Fruit fly (Drosophila melanogaster) whole organism, embryonic: ENCODE measurements around the gene ppk26.

Experiments used
- CG14860 ChIP-seq: fragments of 200-800 bp; sonication (Bioruptor generic); IDR thresholded peaks from 3 replicates; pipeline ENCODE4 v1.3.6; 2022; ENCODE audit warnings: missing biosample characterization, missing genetic modification characterization; ENCODE audit not compliant: partially characterized antibody
- CG3163 ChIP-seq: fragments of 200-800 bp; sonication (Bioruptor generic); optimal IDR thresholded peaks from 3 replicates; lab custom pipeline; 2016; ENCODE audit warnings: missing biosample characterization, missing genetic modification characterization
- CG6272 ChIP-seq: fragments of 200-800 bp; sonication (Bioruptor generic); IDR thresholded peaks from 2 replicates; pipeline ENCODE4 v1.3.6; 2022; ENCODE audit warnings: missing biosample characterization, missing genetic modification characterization
- Hr39 ChIP-seq: fragments of >200 bp; optimal IDR thresholded peaks from 2 replicates; lab custom pipeline; 2017
- Hsf ChIP-seq: fragments of 200-800 bp; sonication (Bioruptor generic); optimal IDR thresholded peaks from 3 replicates; lab custom pipeline; 2016; ENCODE audit warnings: missing biosample characterization, missing genetic modification characterization
- Ptx1 ChIP-seq: fragments of 200-800 bp; sonication (Bioruptor generic); IDR thresholded peaks from 2 replicates; pipeline ENCODE4 v1.3.6; 2022; ENCODE audit warnings: missing biosample characterization, missing genetic modification characterization
- chinmo ChIP-seq: fragments of 200-800 bp; sonication (Bioruptor generic); IDR thresholded peaks from 4 replicates; pipeline ENCODE4 v1.3.6; 2022; ENCODE audit warnings: missing biosample characterization, missing genetic modification characterization; ENCODE audit not compliant: partially characterized antibody
- hkb ChIP-seq, 2 experiments: fragments of 200-800 bp in 1 of 2; fragments of >200 bp in 1 of 2; sonication (Bioruptor generic) in 1 of 2; IDR thresholded peaks in 1 of 2; optimal IDR thresholded peaks in 1 of 2; 2 replicates each; pipeline versions ENCODE4 v1.3.6 to Lab custom; 2017 to 2022; ENCODE audit warnings: missing biosample characterization in 1 of 2, missing genetic modification characterization in 1 of 2
- psq ChIP-seq: fragments of 200-800 bp; sonication (Bioruptor generic); optimal IDR thresholded peaks from 2 replicates; lab custom pipeline; 2017; ENCODE audit warnings: missing biosample characterization, missing genetic modification characterization
- ro ChIP-seq: fragments of 200-800 bp; sonication (Bioruptor generic); IDR thresholded peaks from 2 replicates; pipeline ENCODE4 v1.3.6; 2022; ENCODE audit warnings: missing biosample characterization, missing genetic modification characterization
- so ChIP-seq: fragments of 200-800 bp; sonication (Bioruptor generic); IDR thresholded peaks from 3 replicates; pipeline ENCODE4 v1.3.6; 2022; ENCODE audit warnings: missing biosample characterization, missing genetic modification characterization
- zen2 ChIP-seq: fragments of 200-800 bp; sonication (Bioruptor generic); IDR thresholded peaks from 3 replicates; pipeline ENCODE4 v1.3.6; 2022; ENCODE audit warnings: missing biosample characterization, missing genetic modification characterization; ENCODE audit not compliant: partially characterized antibody

DNA sequence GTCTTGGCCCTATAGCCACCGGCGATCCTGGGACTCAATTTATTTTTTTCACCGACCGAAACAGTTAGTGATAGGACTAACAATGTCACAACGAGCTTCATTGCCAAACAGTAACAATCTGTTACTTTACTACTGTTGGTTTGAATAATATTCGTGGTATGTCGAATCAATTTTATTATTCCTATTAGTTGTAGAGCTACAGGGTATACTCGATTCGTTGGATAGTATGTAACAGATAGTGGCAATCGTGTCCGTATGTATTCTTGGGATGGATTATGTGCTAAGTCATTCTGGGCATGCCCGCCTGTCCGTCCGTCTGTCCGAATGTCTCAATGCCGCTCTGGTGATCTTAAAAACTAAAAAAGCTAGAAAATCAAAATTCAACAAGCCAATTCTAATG lies 16.6 kb upstream of the ppk26 start, which contains the start of gene sphinx1:
- no peak for TF ChIP-seq CG6272
- no peak for TF ChIP-seq so (GFP tag; lab: Robert Waterston, UW)
- TF ChIP-seq zen2 (GFP tag; lab: Robert Waterston, UW), result no peak
- no peak for TF ChIP-seq chinmo (GFP tag; lab: Robert Waterston, UW)
- TF ChIP-seq Hr39, result no peak
- no peak for TF ChIP-seq psq (GFP tag; lab: Kevin White, UChicago)
- TF ChIP-seq CG3163 (GFP tag; lab: Kevin White, UChicago), result no peak
- TF ChIP-seq CG14860, result no peak
- no peak for TF ChIP-seq hkb (optimal IDR thresholded peaks at IDR 0.05; lab: Kevin White, UChicago)
- no peak for TF ChIP-seq hkb (GFP tag; IDR thresholded peaks at IDR 0.05; lab: Robert Waterston, UW)
- no peak for TF ChIP-seq Hsf (GFP tag; lab: Kevin White, UChicago)
- TF ChIP-seq ro (GFP tag; lab: Robert Waterston, UW), result no peak
- no peak for TF ChIP-seq Ptx1
